Fruit fly (Drosophila melanogaster): ENCODE data around the gene mRpL1.

Gene mRpL1

dm6 chr3R:8349449-8350115 is 48.3 kb downstream of the mRpL1 start, which contains the start of gene Atg13 (continued):
- no peak for TF ChIP-seq CG16863 (GFP tag; optimal IDR thresholded peaks at IDR 0.05)
- TF ChIP-seq Spps (tag; optimal IDR thresholded peaks at IDR 0.05) = no peak
- peak; percentile 72 for TF ChIP-seq Xbp1 (GFP tag; optimal IDR thresholded peaks at IDR 0.05)
- TF ChIP-seq CG5245 (GFP tag; optimal IDR thresholded peaks at IDR 0.05) = no peak
- TF ChIP-seq Ets65A (GFP tag) = peak; percentile 84
- TF ChIP-seq PHDP (tag; optimal IDR thresholded peaks at IDR 0.05) = no peak
- peak; percentile 59 for TF ChIP-seq CG17802 (tag; optimal IDR thresholded peaks at IDR 0.05)
- TF ChIP-seq CG12769 (tag; optimal IDR thresholded peaks at IDR 0.05) = no peak
- TF ChIP-seq NC2α (GFP tag; optimal IDR thresholded peaks at IDR 0.05) = no peak
- TF ChIP-seq CG13775 (GFP tag; optimal IDR thresholded peaks at IDR 0.05) = peak; percentile 50
- TF ChIP-seq B-H2 (GFP tag; optimal IDR thresholded peaks at IDR 0.05) = peak; percentile 25
- no peak for TF ChIP-seq CG31388 (GFP tag; optimal IDR thresholded peaks at IDR 0.05)
- TF ChIP-seq CG2129 (GFP tag; IDR thresholded peaks at IDR 0.05; ENCODE audit: partially characterized antibody) = peak; percentile 48
- no peak for TF ChIP-seq HHEX (GFP tag; optimal IDR thresholded peaks at IDR 0.05)
- TF ChIP-seq BtbVII (GFP tag; optimal IDR thresholded peaks at IDR 0.05) = no peak
- peak; percentile 68 for TF ChIP-seq CG14860 (GFP tag; IDR thresholded peaks at IDR 0.05; ENCODE audit: partially characterized antibody)
- no peak for TF ChIP-seq CG12071 (GFP tag; optimal IDR thresholded peaks at IDR 0.05)
- no peak for TF ChIP-seq zen2 (GFP tag; IDR thresholded peaks at IDR 0.05; ENCODE audit: partially characterized antibody)
- TF ChIP-seq CHES-1-like (GFP tag; optimal IDR thresholded peaks at IDR 0.05) = no peak
- TF ChIP-seq Bgb (GFP tag; IDR thresholded peaks at IDR 0.05; ENCODE audit: partially characterized antibody) = peak; percentile 81
- no peak for TF ChIP-seq rib (GFP tag; IDR thresholded peaks at IDR 0.05)
- TF ChIP-seq Fer2 (tag; optimal IDR thresholded peaks at IDR 0.05) = no peak
- no peak for TF ChIP-seq gsb-n (tag; optimal IDR thresholded peaks at IDR 0.05)
- TF ChIP-seq CG33213 (GFP tag; optimal IDR thresholded peaks at IDR 0.05) = no peak
- TF ChIP-seq CG2678 (tag; optimal IDR thresholded peaks at IDR 0.05) = no peak
- TF ChIP-seq CG3163 (GFP tag; optimal IDR thresholded peaks at IDR 0.05) = no peak
- no peak; the same call in 1 of the 2 replicates for TF ChIP-seq CG6272 (GFP tag; IDR thresholded peaks at IDR 0.05)
- peak; percentile 49 to 64 for TF ChIP-seq Eip74EF (GFP tag; optimal IDR thresholded peaks at IDR 0.05)
- no peak for TF ChIP-seq ttk (GFP tag; IDR thresholded peaks at IDR 0.05)
- no peak for TF ChIP-seq CG11504 (tag; optimal IDR thresholded peaks at IDR 0.05)
- no peak for TF ChIP-seq CG9215 (GFP tag; IDR thresholded peaks at IDR 0.05)
- TF ChIP-seq CG9932 (GFP tag; IDR thresholded peaks at IDR 0.05) = peak; percentile 18; the same call in 1 of the 2 replicates
- no peak for TF ChIP-seq fru (optimal IDR thresholded peaks at IDR 0.05)
- TF ChIP-seq chif (GFP tag; optimal IDR thresholded peaks at IDR 0.05) = peak in 1 of 2 experiments; percentile 38
- peak in 1 of 2 experiments; percentile 88 for TF ChIP-seq bsh (GFP tag; optimal IDR thresholded peaks at IDR 0.05)
- no peak for TF ChIP-seq trh (GFP tag; optimal IDR thresholded peaks at IDR 0.05)
- TF ChIP-seq CG8281 (tag; optimal IDR thresholded peaks at IDR 0.05) = no peak
- TF ChIP-seq CG9609 (GFP tag; optimal IDR thresholded peaks at IDR 0.05) = peak; percentile 8
- peak; percentile 51 for TF ChIP-seq Dp (GFP tag; optimal IDR thresholded peaks at IDR 0.05)
- peak; percentile 94 for TF ChIP-seq ssp (GFP tag; IDR thresholded peaks at IDR 0.05)
- TF ChIP-seq ap (GFP tag; IDR thresholded peaks at IDR 0.05) = no peak
- peak; percentile 36 for TF ChIP-seq CG10267 (tag; optimal IDR thresholded peaks at IDR 0.05)
- TF ChIP-seq CG4617 (GFP tag; optimal IDR thresholded peaks at IDR 0.05; ENCODE audit: borderline replicate concordance) = peak; percentile 51
- peak; percentile 8 for TF ChIP-seq kah (GFP tag; optimal IDR thresholded peaks at IDR 0.05)
- TF ChIP-seq br (optimal IDR thresholded peaks at IDR 0.05) = no peak
- TF ChIP-seq CG12299 (tag; optimal IDR thresholded peaks at IDR 0.05) = no peak
- no peak for TF ChIP-seq CG5180 (GFP tag; optimal IDR thresholded peaks at IDR 0.05)
- TF ChIP-seq pita (GFP tag; optimal IDR thresholded peaks at IDR 0.05) = no peak
- TF ChIP-seq da (GFP tag; optimal IDR thresholded peaks at IDR 0.05) = no peak
- TF ChIP-seq ham (GFP tag; IDR thresholded peaks at IDR 0.05) = no peak
